Fruit fly (Drosophila melanogaster) Kc167 (cell line): ENCODE measurements around the gene CG16984.

ENCODE experiments used
- Myc ChIP-seq: fragments of >200 bp; optimal IDR thresholded peaks from 2 replicates; lab custom pipeline; 2017; ENCODE audit warnings: missing external identifiers
- Sin3A ChIP-seq: fragments of >200 bp; optimal IDR thresholded peaks from 2 replicates; lab custom pipeline; 2018; ENCODE audit warnings: missing external identifiers
- h ChIP-seq: fragments of >200 bp; optimal IDR thresholded peaks from 3 replicates; lab custom pipeline; 2018; ENCODE audit warnings: missing external identifiers
- insv ChIP-seq: fragments of >200 bp; optimal IDR thresholded peaks from 3 replicates; lab custom pipeline; 2018; ENCODE audit warnings: missing external identifiers
- psq ChIP-seq: fragments of >200 bp; optimal IDR thresholded peaks from 2 replicates; lab custom pipeline; 2017; ENCODE audit warnings: missing external identifiers

DNA sequence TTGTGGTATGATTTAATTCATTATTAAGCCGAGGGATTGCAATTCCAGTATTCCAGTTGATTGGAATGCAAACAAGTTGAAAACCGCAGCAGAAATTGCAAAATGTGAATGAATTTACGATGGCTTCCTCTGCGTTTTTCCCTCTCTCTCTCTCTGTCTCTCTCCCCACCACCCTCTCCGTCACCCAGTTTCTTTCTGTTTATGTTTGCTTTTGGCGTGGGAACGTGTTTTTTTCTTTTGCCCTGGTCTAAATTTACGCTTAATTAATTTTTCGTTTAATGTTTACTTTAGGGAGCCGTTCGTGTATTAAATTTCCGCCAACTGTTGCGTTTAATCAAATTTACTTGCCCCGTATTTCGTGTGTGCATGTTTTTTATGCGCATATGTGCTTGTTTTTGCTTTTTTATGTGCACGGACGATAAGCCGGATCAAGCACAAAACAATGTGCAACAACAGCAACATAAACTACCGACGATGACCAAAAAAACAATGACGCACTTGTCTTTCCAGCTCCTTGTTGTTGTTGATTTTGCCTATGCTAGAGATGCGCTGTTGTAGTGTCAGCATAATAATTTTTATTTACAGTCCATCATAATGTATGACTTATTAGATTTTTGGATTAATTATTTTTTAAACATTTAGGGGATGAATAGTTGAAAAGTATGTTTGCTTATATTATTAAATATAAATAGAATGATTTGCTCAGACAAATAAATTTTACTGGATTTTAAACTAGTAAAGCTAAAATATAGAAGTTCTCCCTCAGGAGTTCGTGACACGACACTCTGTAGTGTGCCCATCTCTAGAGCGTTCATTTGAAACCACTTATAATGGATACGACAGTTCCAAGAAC is 5.4 kb upstream of the CG16984 start:
- TF ChIP-seq Myc (no peak), insv (no peak), h (lab: Kevin White, UChicago) (no peak), psq (lab: Kevin White, UChicago) (no peak), Sin3A (lab: Kevin White, UChicago) (no peak)
